Fruit fly (Drosophila melanogaster): ENCODE measurements around the gene puf.

- TF ChIP-seq Vsx2 (GFP tag; optimal IDR thresholded peaks at IDR 0.05; ENCODE audit: partially characterized antibody): no peak
- no peak for TF ChIP-seq CG9705 (GFP tag; optimal IDR thresholded peaks at IDR 0.05)
- TF ChIP-seq Mio (GFP tag; optimal IDR thresholded peaks at IDR 0.05): no peak
- TF ChIP-seq Myc (optimal IDR thresholded peaks at IDR 0.05): no peak
- TF ChIP-seq foxo (GFP tag; optimal IDR thresholded peaks at IDR 0.05): no peak
- TF ChIP-seq Rel (GFP tag; optimal IDR thresholded peaks at IDR 0.05): no peak
- no peak for TF ChIP-seq Rel (tag; optimal IDR thresholded peaks at IDR 0.05)
Observed at dm6 chr3R:24596881-24597280, 53.0 kb downstream of the puf start.

Data from whole organism, wandering third instar larva.